Fruit fly (Drosophila melanogaster) whole organism, embryonic: ENCODE data around the gene BBIP1.
A peak's percentile ranks its signal among the peaks of the same experiment; 100 is the strongest.

Experiments used
- Aef1 ChIP-seq: fragments of 200-800 bp; sonication (Bioruptor generic); IDR thresholded peaks from 3 replicates; pipeline ENCODE4 v1.3.6; 2022; ENCODE audit warnings: missing biosample characterization, missing genetic modification characterization
- CG10147 ChIP-seq: fragments of 200-800 bp; sonication (Bioruptor generic); optimal IDR thresholded peaks from 2 replicates; lab custom pipeline; 2019; ENCODE audit warnings: missing biosample characterization, mild to moderate bottlenecking, missing genetic modification characterization, moderate library complexity
- CG10431 ChIP-seq: fragments of 200-800 bp; sonication (Bioruptor generic); optimal IDR thresholded peaks from 3 replicates; lab custom pipeline; 2018; ENCODE audit warnings: missing biosample characterization, mild to moderate bottlenecking, missing genetic modification characterization
- CG12155 ChIP-seq: fragments of 200-800 bp; sonication (Bioruptor generic); optimal IDR thresholded peaks from 3 replicates; lab custom pipeline; 2016; ENCODE audit warnings: missing biosample characterization, missing genetic modification characterization
- CG15011 ChIP-seq: fragments of 200-800 bp; sonication (Bioruptor generic); optimal IDR thresholded peaks from 3 replicates; lab custom pipeline; 2018; ENCODE audit warnings: missing biosample characterization, mild to moderate bottlenecking, missing genetic modification characterization
- CG15269 ChIP-seq: fragments of 200-800 bp; sonication (Bioruptor generic); optimal IDR thresholded peaks from 2 replicates; lab custom pipeline; 2018; ENCODE audit warnings: missing biosample characterization, mild to moderate bottlenecking, missing genetic modification characterization, moderate library complexity
- CG1529 ChIP-seq: fragments of 200-800 bp; sonication (Bioruptor generic); optimal IDR thresholded peaks from 3 replicates; lab custom pipeline; 2018; ENCODE audit warnings: missing biosample characterization, missing genetic modification characterization
- CG16815 ChIP-seq: fragments of 200-800 bp; sonication (Bioruptor generic); optimal IDR thresholded peaks from 3 replicates; lab custom pipeline; 2017; ENCODE audit warnings: missing biosample characterization, mild to moderate bottlenecking, missing genetic modification characterization
- CG17186 ChIP-seq: fragments of 200-800 bp; sonication (Bioruptor generic); optimal IDR thresholded peaks from 3 replicates; lab custom pipeline; 2017; ENCODE audit warnings: missing biosample characterization, missing genetic modification reagents, missing genetic modification characterization
- CG17385 ChIP-seq: fragments of 200-800 bp; sonication (Bioruptor generic); optimal IDR thresholded peaks from 3 replicates; lab custom pipeline; 2018; ENCODE audit warnings: missing biosample characterization, mild to moderate bottlenecking, missing genetic modification characterization
- CG18011 ChIP-seq: fragments of 200-800 bp; sonication (Bioruptor generic); optimal IDR thresholded peaks from 2 replicates; lab custom pipeline; 2017; ENCODE audit warnings: missing biosample characterization, missing genetic modification characterization, mild to moderate bottlenecking, moderate library complexity, missing genotype
- CG2199 ChIP-seq: fragments of 200-800 bp; sonication (Bioruptor generic); IDR thresholded peaks from 3 replicates; pipeline ENCODE4 v1.3.6; 2022; ENCODE audit warnings: missing biosample characterization, missing genetic modification characterization
- CG30403 ChIP-seq: fragments of 200-800 bp; sonication (Bioruptor generic); optimal IDR thresholded peaks from 3 replicates; lab custom pipeline; 2016; ENCODE audit warnings: missing biosample characterization, missing genetic modification characterization
- CG34224 ChIP-seq: fragments of 200-800 bp; sonication (Bioruptor generic); IDR thresholded peaks from 3 replicates; pipeline ENCODE4 v1.3.6; 2022; ENCODE audit warnings: missing biosample characterization, missing genetic modification characterization; ENCODE audit not compliant: partially characterized antibody
- CG3995 ChIP-seq: fragments of 200-800 bp; sonication (Bioruptor generic); optimal IDR thresholded peaks from 3 replicates; lab custom pipeline; 2016; ENCODE audit warnings: missing biosample characterization, missing genetic modification characterization
- CG9727 ChIP-seq: fragments of 200-800 bp; sonication (Bioruptor generic); optimal IDR thresholded peaks from 3 replicates; lab custom pipeline; 2017; ENCODE audit warnings: missing biosample characterization, mild to moderate bottlenecking, missing genetic modification characterization
- CG9797 ChIP-seq: fragments of 200-800 bp; sonication (Bioruptor generic); optimal IDR thresholded peaks from 3 replicates; lab custom pipeline; 2018; ENCODE audit warnings: missing biosample characterization, mild to moderate bottlenecking, missing genetic modification characterization
- D19B ChIP-seq: fragments of 200-800 bp; sonication (Bioruptor generic); optimal IDR thresholded peaks from 2 replicates; lab custom pipeline; 2017; ENCODE audit warnings: missing biosample characterization, mild to moderate bottlenecking, missing genetic modification characterization
- Elba2 ChIP-seq: fragments of 200-800 bp; sonication (Bioruptor generic); optimal IDR thresholded peaks from 3 replicates; lab custom pipeline; 2016; ENCODE audit warnings: missing biosample characterization, missing genetic modification characterization
- H15 ChIP-seq: fragments of 200-800 bp; sonication (Bioruptor generic); IDR thresholded peaks from 3 replicates; pipeline ENCODE4 v1.3.6; 2022; ENCODE audit warnings: missing biosample characterization, missing genetic modification characterization
- Hr51 ChIP-seq, 2 experiments: fragments of 200-800 bp; sonication (Bioruptor generic); optimal IDR thresholded peaks; 2 replicates in 1 of 2; 3 replicates in 1 of 2; lab custom pipeline; 2016 to 2018; ENCODE audit warnings: missing biosample characterization in 2 of 2, missing genetic modification characterization in 2 of 2, mild to moderate bottlenecking in 1 of 2, moderate library complexity in 1 of 2
- Meics ChIP-seq: fragments of 200-800 bp; sonication (Bioruptor generic); optimal IDR thresholded peaks from 2 replicates; lab custom pipeline; 2017; ENCODE audit warnings: missing biosample characterization, mild to moderate bottlenecking, missing genetic modification characterization
- Mes4 ChIP-seq: fragments of 200-800 bp; sonication (Bioruptor generic); optimal IDR thresholded peaks from 2 replicates; lab custom pipeline; 2016; ENCODE audit warnings: missing biosample characterization, missing genetic modification characterization
- Optix ChIP-seq: fragments of 200-800 bp; sonication (Bioruptor generic); IDR thresholded peaks from 3 replicates; pipeline ENCODE4 v1.3.6; 2022; ENCODE audit warnings: missing biosample characterization, missing genetic modification characterization
- Rfx ChIP-seq: fragments of 200-800 bp; sonication (Bioruptor generic); IDR thresholded peaks from 2 replicates; pipeline ENCODE4 v1.3.6; 2022; ENCODE audit warnings: missing biosample characterization, missing genetic modification characterization
- Scr ChIP-seq: fragments of 200-800 bp; sonication (Bioruptor generic); IDR thresholded peaks from 2 replicates; pipeline ENCODE4 v1.3.6; 2022; ENCODE audit warnings: missing biosample characterization, missing genetic modification characterization; ENCODE audit not compliant: partially characterized antibody
- Sin3A ChIP-seq: fragments of >200 bp; optimal IDR thresholded peaks from 2 replicates; lab custom pipeline; 2018
- abd-A ChIP-seq: fragments of 200-800 bp; sonication (Bioruptor generic); optimal IDR thresholded peaks from 3 replicates; lab custom pipeline; 2019; ENCODE audit warnings: missing biosample characterization, mild to moderate bottlenecking, missing genetic modification characterization, moderate library complexity
- cas ChIP-seq: fragments of 200-800 bp; sonication (Bioruptor generic); IDR thresholded peaks from 2 replicates; pipeline ENCODE4 v1.3.6; 2022; ENCODE audit warnings: missing biosample characterization, missing genetic modification characterization
- ci ChIP-seq: fragments of 200-800 bp; sonication (Bioruptor generic); IDR thresholded peaks from 3 replicates; pipeline ENCODE4 v1.3.6; 2022; ENCODE audit warnings: missing biosample characterization, missing genetic modification characterization
- crol ChIP-seq: fragments of 200-800 bp; sonication (Bioruptor generic); IDR thresholded peaks from 2 replicates; pipeline ENCODE4 v1.3.6; 2022; ENCODE audit warnings: missing biosample characterization, missing genetic modification characterization
- dati ChIP-seq: fragments of 200-800 bp; sonication (Bioruptor generic); IDR thresholded peaks from 2 replicates; pipeline ENCODE4 v1.3.6; 2022; ENCODE audit warnings: missing biosample characterization, missing genetic modification characterization
- disco-r ChIP-seq: fragments of 200-800 bp; sonication (Bioruptor generic); optimal IDR thresholded peaks from 2 replicates; lab custom pipeline; 2016; ENCODE audit warnings: missing biosample characterization, missing genetic modification characterization
- dysf ChIP-seq: fragments of 200-800 bp; sonication (Bioruptor generic); IDR thresholded peaks from 3 replicates; pipeline ENCODE4 v1.3.6; 2022; ENCODE audit warnings: missing biosample characterization, missing genetic modification characterization
- ems ChIP-seq: fragments of 200-800 bp; sonication (Bioruptor generic); optimal IDR thresholded peaks from 3 replicates; lab custom pipeline; 2016; ENCODE audit warnings: missing biosample characterization, missing genetic modification characterization
- eyg ChIP-seq: fragments of 200-800 bp; sonication (Bioruptor generic); optimal IDR thresholded peaks from 3 replicates; lab custom pipeline; 2016; ENCODE audit warnings: missing biosample characterization, missing genetic modification characterization
- hb ChIP-seq: fragments of 200-800 bp; sonication (Bioruptor generic); IDR thresholded peaks from 3 replicates; pipeline ENCODE4 v1.3.6; 2022; ENCODE audit warnings: missing biosample characterization, missing genetic modification characterization; ENCODE audit not compliant: partially characterized antibody
- hbn ChIP-seq: fragments of 200-800 bp; sonication (Bioruptor generic); IDR thresholded peaks from 2 replicates; pipeline ENCODE4 v1.3.6; 2022; ENCODE audit warnings: missing biosample characterization, missing genetic modification characterization; ENCODE audit not compliant: partially characterized antibody
- insv ChIP-seq, 2 experiments: fragments of 200-800 bp; sonication (Bioruptor generic); optimal IDR thresholded peaks; 3 replicates each; lab custom pipeline; 2016 to 2018; ENCODE audit warnings: missing biosample characterization in 2 of 2, missing genetic modification characterization in 2 of 2
- nmo ChIP-seq: fragments of 200-800 bp; sonication (Bioruptor generic); optimal IDR thresholded peaks from 2 replicates; lab custom pipeline; 2018; ENCODE audit warnings: missing biosample characterization, mild to moderate bottlenecking, missing genetic modification characterization, moderate library complexity
- peb ChIP-seq: fragments of 200-800 bp; sonication (Bioruptor generic); IDR thresholded peaks from 2 replicates; pipeline ENCODE4 v1.3.6; 2022; ENCODE audit warnings: missing biosample characterization, missing genetic modification characterization
- phol ChIP-seq: fragments of 200-800 bp; sonication (Bioruptor generic); optimal IDR thresholded peaks from 3 replicates; lab custom pipeline; 2018; ENCODE audit warnings: missing biosample characterization, mild to moderate bottlenecking, missing genetic modification characterization, moderate library complexity
- psq ChIP-seq: fragments of 200-800 bp; sonication (Bioruptor generic); optimal IDR thresholded peaks from 2 replicates; lab custom pipeline; 2017; ENCODE audit warnings: missing biosample characterization, missing genetic modification characterization
- tap ChIP-seq: fragments of 200-800 bp; optimal IDR thresholded peaks from 3 replicates; lab custom pipeline; 2019; ENCODE audit warnings: missing biosample characterization, mild to moderate bottlenecking, missing genetic modification characterization, moderate library complexity
- trem ChIP-seq: fragments of 200-800 bp; optimal IDR thresholded peaks from 3 replicates; lab custom pipeline; 2019; ENCODE audit warnings: missing biosample characterization, mild to moderate bottlenecking, missing genetic modification characterization, moderate library complexity
- tx ChIP-seq: fragments of 200-800 bp; sonication (Bioruptor generic); optimal IDR thresholded peaks from 2 replicates; lab custom pipeline; 2016; ENCODE audit warnings: missing biosample characterization, missing genetic modification characterization
- unc-4 ChIP-seq: fragments of 200-800 bp; sonication (Bioruptor generic); IDR thresholded peaks from 2 replicates; pipeline ENCODE4 v1.3.6; 2022; ENCODE audit warnings: missing biosample characterization, missing genetic modification characterization; ENCODE audit not compliant: partially characterized antibody
- unpg ChIP-seq: fragments of 200-800 bp; sonication (Bioruptor generic); optimal IDR thresholded peaks from 3 replicates; lab custom pipeline; 2018; ENCODE audit warnings: missing biosample characterization, mild to moderate bottlenecking, missing genetic modification characterization, moderate library complexity
- wdn ChIP-seq: fragments of 200-800 bp; sonication (Bioruptor generic); IDR thresholded peaks from 2 replicates; pipeline ENCODE4 v1.3.6; 2022; ENCODE audit warnings: missing biosample characterization, missing genetic modification characterization
- zf30C ChIP-seq: fragments of 200-800 bp; sonication (Bioruptor generic); optimal IDR thresholded peaks from 3 replicates; lab custom pipeline; 2018; ENCODE audit warnings: missing biosample characterization, mild to moderate bottlenecking, missing genetic modification characterization

The BBIP1 gene

DNA sequence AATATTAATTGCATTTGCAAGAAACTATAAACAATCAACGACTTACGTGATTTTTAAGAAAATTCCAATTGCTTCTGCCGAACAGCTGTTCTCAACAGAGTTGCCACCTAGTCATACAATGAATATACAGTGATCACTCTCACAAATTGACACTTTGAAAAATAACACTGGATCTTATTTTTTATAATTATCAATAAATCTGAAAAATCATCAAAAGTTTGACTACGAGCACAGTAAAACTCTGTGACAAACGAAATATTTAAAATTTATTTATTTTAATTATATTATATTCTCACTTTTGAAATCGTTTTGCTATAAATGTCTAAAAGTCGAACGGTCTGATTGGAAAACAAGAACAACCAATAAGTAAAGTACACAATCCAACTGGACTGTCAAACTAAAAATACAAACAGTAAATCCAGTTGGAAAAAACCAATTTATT lies 4.2 kb upstream of the BBIP1 start, which contains the start of gene CG34117 (continued):
- TF ChIP-seq crol (GFP tag; lab: Robert Waterston, UW), result no peak
- TF ChIP-seq hbn (GFP tag; lab: Robert Waterston, UW), result no peak
- TF ChIP-seq Aef1 (GFP tag; lab: Robert Waterston, UW), result peak; percentile 78
- peak; percentile 55 for TF ChIP-seq CG15011 (GFP tag; lab: Kevin White, UChicago)
- peak; percentile 32 for TF ChIP-seq CG18011
- peak; percentile 2 for TF ChIP-seq zf30C
- peak; percentile 76 for TF ChIP-seq tap
- peak; percentile 58 for TF ChIP-seq CG16815 (GFP tag; lab: Kevin White, UChicago)
- TF ChIP-seq CG34224 (GFP tag; lab: Robert Waterston, UW), result no peak
- peak; percentile 25 for TF ChIP-seq CG10431 (GFP tag; lab: Kevin White, UChicago)
- peak; percentile 16; the same call in 1 of the 3 replicates for TF ChIP-seq CG2199 (GFP tag; lab: Robert Waterston, UW)
- peak; percentile 76; the same call in 2 of the 3 replicates for TF ChIP-seq dysf (GFP tag; lab: Robert Waterston, UW)
- TF ChIP-seq Optix, result no peak
- peak; percentile 87 for TF ChIP-seq trem (tag; lab: Kevin White, UChicago)
- peak; percentile 98 for TF ChIP-seq Elba2 (GFP tag; lab: Kevin White, UChicago)
- TF ChIP-seq CG30403 (GFP tag; lab: Kevin White, UChicago), result peak; percentile 86
- TF ChIP-seq Mes4 (GFP tag; lab: Kevin White, UChicago), result no peak
- TF ChIP-seq CG1529 (GFP tag; lab: Kevin White, UChicago), result peak; percentile 45
- TF ChIP-seq CG9797, result no peak
- peak; percentile 29; the same call in 1 of the 2 replicates for TF ChIP-seq unc-4 (GFP tag; lab: Robert Waterston, UW)
- peak; percentile 14 for TF ChIP-seq tx (GFP tag; lab: Kevin White, UChicago)
- TF ChIP-seq Scr, result no peak
- no peak for TF ChIP-seq hb (GFP tag; lab: Robert Waterston, UW)
- TF ChIP-seq psq, result peak; percentile 53
- TF ChIP-seq Rfx (GFP tag; lab: Robert Waterston, UW), result peak; percentile 88
- peak; percentile 88 for TF ChIP-seq CG15269 (tag; lab: Kevin White, UChicago)
- peak; percentile 78 for TF ChIP-seq CG10147 (GFP tag; lab: Kevin White, UChicago)
- TF ChIP-seq H15 (GFP tag; lab: Robert Waterston, UW), result peak; percentile 56; the same call in 2 of the 3 replicates
- 0 out of 2 replicates have a peak, but pooled peaks have one; percentile 16 for TF ChIP-seq peb (GFP tag; lab: Robert Waterston, UW)
- peak; percentile 80 for TF ChIP-seq CG17385
- TF ChIP-seq Hr51 (GFP tag; optimal IDR thresholded peaks at IDR 0.05; lab: Kevin White, UChicago), result peak; percentile 53 to 83
- TF ChIP-seq disco-r (GFP tag; lab: Kevin White, UChicago), result no peak
- peak; percentile 75 for TF ChIP-seq phol (tag; lab: Kevin White, UChicago)
- no peak for TF ChIP-seq dati (GFP tag; lab: Robert Waterston, UW)
- peak; percentile 81 for TF ChIP-seq CG12155 (GFP tag; lab: Kevin White, UChicago)
- TF ChIP-seq Meics (GFP tag; lab: Kevin White, UChicago), result peak; percentile 84
- TF ChIP-seq wdn, result peak; percentile 79
- peak; percentile 81 for TF ChIP-seq unpg (GFP tag; lab: Kevin White, UChicago)
- peak; percentile 79 for TF ChIP-seq nmo
- peak; percentile 13 for TF ChIP-seq CG17186 (GFP tag; lab: Kevin White, UChicago)
- TF ChIP-seq eyg (GFP tag; lab: Kevin White, UChicago), result no peak
- peak; percentile 80 to 100 for TF ChIP-seq insv (GFP tag; optimal IDR thresholded peaks at IDR 0.05; lab: Kevin White, UChicago)
- peak; percentile 25 for TF ChIP-seq ems (GFP tag; lab: Kevin White, UChicago)
- no peak for TF ChIP-seq Sin3A (lab: Kevin White, UChicago)
- peak; percentile 84 for TF ChIP-seq ci (GFP tag; lab: Robert Waterston, UW)
- TF ChIP-seq CG9727, result peak; percentile 84
- peak; percentile 60 for TF ChIP-seq CG3995 (GFP tag; lab: Kevin White, UChicago)
- 0 out of 2 replicates have a peak, but pooled peaks have one; percentile 18 for TF ChIP-seq cas (GFP tag; lab: Robert Waterston, UW)
- peak; percentile 24 for TF ChIP-seq abd-A (tag; lab: Kevin White, UChicago)
- peak; percentile 48 for TF ChIP-seq D19B (GFP tag; lab: Kevin White, UChicago)
